Fruit fly (Drosophila melanogaster) whole organism, embryonic: ENCODE data around the gene Nthl1.
A peak's percentile ranks its signal among the peaks of the same experiment; 100 is the strongest.

Source experiments
- Aef1 ChIP-seq: fragments of 200-800 bp; sonication (Bioruptor generic); IDR thresholded peaks from 3 replicates; pipeline ENCODE4 v1.3.6; 2022; ENCODE audit warnings: missing biosample characterization, missing genetic modification characterization
- Awh ChIP-seq: fragments of 200-800 bp; sonication (Bioruptor generic); IDR thresholded peaks from 2 replicates; pipeline ENCODE4, ENCODE4 v1.3.6; 2022; ENCODE audit warnings: missing biosample characterization, missing genetic modification characterization
- Bteb2 ChIP-seq: fragments of 200-800 bp; sonication (Bioruptor generic); optimal IDR thresholded peaks from 2 replicates; lab custom pipeline; 2016; ENCODE audit warnings: missing biosample characterization, missing genetic modification characterization
- CG10209 ChIP-seq: fragments of 200-800 bp; sonication (Bioruptor generic); optimal IDR thresholded peaks from 3 replicates; lab custom pipeline; 2017; ENCODE audit warnings: missing biosample characterization, mild to moderate bottlenecking, missing genetic modification characterization, missing genetic modification reagents
- CG10431 ChIP-seq: fragments of 200-800 bp; sonication (Bioruptor generic); optimal IDR thresholded peaks from 3 replicates; lab custom pipeline; 2018; ENCODE audit warnings: missing biosample characterization, mild to moderate bottlenecking, missing genetic modification characterization
- CG10565 ChIP-seq: fragments of 200-800 bp; sonication (Bioruptor generic); optimal IDR thresholded peaks from 3 replicates; lab custom pipeline; 2016; ENCODE audit warnings: missing biosample characterization, mild to moderate bottlenecking, missing genetic modification characterization
- CG11504 ChIP-seq: fragments of 200-800 bp; sonication (Bioruptor generic); optimal IDR thresholded peaks from 3 replicates; lab custom pipeline; 2019; ENCODE audit warnings: missing biosample characterization, mild to moderate bottlenecking, missing genetic modification characterization, moderate library complexity
- CG11695 ChIP-seq: fragments of 200-800 bp; sonication (Bioruptor generic); IDR thresholded peaks from 3 replicates; pipeline ENCODE4 v1.3.6; 2022; ENCODE audit warnings: missing biosample characterization, missing genetic modification characterization
- CG14667 ChIP-seq: fragments of 200-800 bp; sonication (Bioruptor generic); IDR thresholded peaks from 2 replicates; pipeline ENCODE4 v1.3.6; 2022; ENCODE audit warnings: missing biosample characterization, missing genetic modification characterization
- CG14710 ChIP-seq: fragments of 200-800 bp; sonication (Bioruptor generic); optimal IDR thresholded peaks from 3 replicates; lab custom pipeline; 2019; ENCODE audit warnings: missing biosample characterization, mild to moderate bottlenecking, missing genetic modification characterization, moderate library complexity
- CG15514 ChIP-seq: fragments of 200-800 bp; sonication (Bioruptor generic); optimal IDR thresholded peaks from 3 replicates; lab custom pipeline; 2017; ENCODE audit warnings: missing biosample characterization, missing genetic modification characterization, mild to moderate bottlenecking, moderate library complexity, missing genetic modification reagents
- CG15601 ChIP-seq: fragments of 200-800 bp; sonication (Bioruptor generic); optimal IDR thresholded peaks from 3 replicates; lab custom pipeline; 2019; ENCODE audit warnings: missing biosample characterization, mild to moderate bottlenecking, missing genetic modification characterization, moderate library complexity
- CG17568 ChIP-seq: fragments of 200-800 bp; sonication (Bioruptor generic); optimal IDR thresholded peaks from 2 replicates; lab custom pipeline; 2018; ENCODE audit warnings: missing biosample characterization, mild to moderate bottlenecking, missing genetic modification characterization, moderate library complexity
- CG1792 ChIP-seq: fragments of 200-800 bp; sonication (Bioruptor generic); optimal IDR thresholded peaks from 2 replicates; lab custom pipeline; 2016; ENCODE audit warnings: missing biosample characterization, missing genetic modification characterization
- CG18619 ChIP-seq: fragments of 200-800 bp; sonication (Bioruptor generic); optimal IDR thresholded peaks from 3 replicates; lab custom pipeline; 2017; ENCODE audit warnings: missing biosample characterization, mild to moderate bottlenecking, missing genetic modification characterization
- CG2202 ChIP-seq: fragments of 200-800 bp; sonication (Bioruptor generic); optimal IDR thresholded peaks from 2 replicates; lab custom pipeline; 2018; ENCODE audit warnings: missing biosample characterization, mild to moderate bottlenecking, missing genetic modification characterization
- CG30020 ChIP-seq: fragments of 200-800 bp; optimal IDR thresholded peaks from 2 replicates; lab custom pipeline; 2019; ENCODE audit warnings: missing biosample characterization, mild to moderate bottlenecking, missing genetic modification characterization, moderate library complexity
- CG4360 ChIP-seq: fragments of 200-800 bp; sonication (Bioruptor generic); IDR thresholded peaks from 2 replicates; pipeline ENCODE4 v1.3.6; 2022; ENCODE audit warnings: missing biosample characterization, missing genetic modification characterization
- CG4730 ChIP-seq: fragments of 200-800 bp; sonication (Bioruptor generic); IDR thresholded peaks from 2 replicates; pipeline ENCODE4 v1.3.6; 2022; ENCODE audit warnings: missing biosample characterization, missing genetic modification characterization
- CG8089 ChIP-seq: fragments of 200-800 bp; sonication (Bioruptor generic); optimal IDR thresholded peaks from 3 replicates; lab custom pipeline; 2016; ENCODE audit warnings: missing biosample characterization, missing genetic modification characterization
- CG8290 ChIP-seq, 3 experiments: fragments of 200-800 bp; sonication (Bioruptor generic); optimal IDR thresholded peaks; 2 replicates each; lab custom pipeline; 2016 to 2019; ENCODE audit warnings: missing biosample characterization in 3 of 3, missing genetic modification characterization in 3 of 3, mild to moderate bottlenecking in 2 of 3, moderate library complexity in 1 of 3
- D ChIP-seq, 2 experiments: fragments of 200-800 bp in 1 of 2; fragments of >200 bp in 1 of 2; sonication (Bioruptor generic) in 1 of 2; optimal IDR thresholded peaks; 2 replicates in 1 of 2; 3 replicates in 1 of 2; lab custom pipeline; 2017; ENCODE audit warnings: mild to moderate bottlenecking in 1 of 2, missing biosample characterization in 1 of 2, missing genetic modification characterization in 1 of 2, missing genetic modification reagents in 1 of 2
- D19A ChIP-seq: fragments of 200-800 bp; optimal IDR thresholded peaks from 3 replicates; lab custom pipeline; 2019; ENCODE audit warnings: missing biosample characterization, mild to moderate bottlenecking, missing genetic modification characterization, moderate library complexity
- E2f2 ChIP-seq: fragments of 200-800 bp; sonication (Bioruptor generic); IDR thresholded peaks from 2 replicates; pipeline ENCODE4 v1.3.6; 2022; ENCODE audit warnings: missing biosample characterization, missing genetic modification characterization
- Hand ChIP-seq: fragments of 200-800 bp; sonication (Bioruptor generic); optimal IDR thresholded peaks from 2 replicates; lab custom pipeline; 2017; ENCODE audit warnings: mild to moderate bottlenecking, missing biosample characterization, missing genetic modification reagents, missing genetic modification characterization
- Spps ChIP-seq: fragments of 200-800 bp; sonication (Bioruptor generic); optimal IDR thresholded peaks from 2 replicates; lab custom pipeline; 2018; ENCODE audit warnings: missing biosample characterization, mild to moderate bottlenecking, missing genetic modification characterization
- Sry-β ChIP-seq: fragments of 200-800 bp; sonication (Bioruptor generic); optimal IDR thresholded peaks from 2 replicates; lab custom pipeline; 2018; ENCODE audit warnings: missing biosample characterization, mild to moderate bottlenecking, missing genetic modification characterization, moderate library complexity
- Vsx1 ChIP-seq: fragments of 200-800 bp; sonication (Bioruptor generic); optimal IDR thresholded peaks from 2 replicates; lab custom pipeline; 2017; ENCODE audit warnings: missing biosample characterization, mild to moderate bottlenecking, missing genetic modification characterization, missing genetic modification reagents
- ara ChIP-seq: fragments of 200-800 bp; sonication (Bioruptor generic); IDR thresholded peaks from 2 replicates; pipeline ENCODE4 v1.3.6; 2022; ENCODE audit warnings: missing biosample characterization, missing genetic modification characterization
- bab2 ChIP-seq: fragments of 200-800 bp; sonication (Bioruptor generic); optimal IDR thresholded peaks from 2 replicates; lab custom pipeline; 2016; ENCODE audit warnings: missing biosample characterization, missing genetic modification characterization
- crol ChIP-seq: fragments of 200-800 bp; sonication (Bioruptor generic); IDR thresholded peaks from 2 replicates; pipeline ENCODE4 v1.3.6; 2022; ENCODE audit warnings: missing biosample characterization, missing genetic modification characterization
- dati ChIP-seq: fragments of 200-800 bp; sonication (Bioruptor generic); IDR thresholded peaks from 2 replicates; pipeline ENCODE4 v1.3.6; 2022; ENCODE audit warnings: missing biosample characterization, missing genetic modification characterization
- grn ChIP-seq: fragments of 200-800 bp; sonication (Bioruptor generic); optimal IDR thresholded peaks from 3 replicates; lab custom pipeline; 2017; ENCODE audit warnings: missing biosample characterization, missing genetic modification characterization
- gro ChIP-seq: fragments of 200-800 bp; sonication (Bioruptor generic); optimal IDR thresholded peaks from 2 replicates; lab custom pipeline; 2016; ENCODE audit warnings: missing biosample characterization, missing genetic modification characterization
- insv ChIP-seq, 2 experiments: fragments of 200-800 bp; sonication (Bioruptor generic); optimal IDR thresholded peaks; 3 replicates each; lab custom pipeline; 2016 to 2018; ENCODE audit warnings: missing biosample characterization in 2 of 2, missing genetic modification characterization in 2 of 2
- lola ChIP-seq, 3 experiments: fragments of >200 bp in 2 of 3; fragments of 200-800 bp in 1 of 3; sonication (Bioruptor generic) in 1 of 3; optimal IDR thresholded peaks; 2 replicates each; lab custom pipeline; 2017 to 2019; ENCODE audit warnings: missing biosample characterization in 3 of 3, missing genetic modification characterization in 3 of 3, mild to moderate bottlenecking in 1 of 3, moderate library complexity in 1 of 3
- nau ChIP-seq: fragments of 200-800 bp; sonication (Bioruptor generic); optimal IDR thresholded peaks from 3 replicates; lab custom pipeline; 2017; ENCODE audit warnings: missing biosample characterization, mild to moderate bottlenecking, missing genetic modification characterization, missing genetic modification reagents
- nom ChIP-seq: fragments of 200-800 bp; sonication (Bioruptor generic); optimal IDR thresholded peaks from 2 replicates; lab custom pipeline; 2017; ENCODE audit warnings: missing biosample characterization, missing genetic modification characterization, mild to moderate bottlenecking, moderate library complexity, missing genetic modification reagents
- odd ChIP-seq: fragments of 200-800 bp; sonication (Bioruptor generic); optimal IDR thresholded peaks from 2 replicates; lab custom pipeline; 2017; ENCODE audit warnings: missing biosample characterization, mild to moderate bottlenecking, missing genetic modification characterization
- ranshi ChIP-seq: fragments of 200-800 bp; sonication (Bioruptor generic); IDR thresholded peaks from 2 replicates; pipeline ENCODE4 v1.3.6; 2022; ENCODE audit warnings: missing biosample characterization, missing genetic modification characterization
- row ChIP-seq: fragments of 200-800 bp; sonication (Bioruptor generic); IDR thresholded peaks from 3 replicates; pipeline ENCODE4 v1.3.6; 2022; ENCODE audit warnings: missing biosample characterization, missing genetic modification characterization
- run ChIP-seq: fragments of 200-800 bp; sonication (Bioruptor generic); optimal IDR thresholded peaks from 3 replicates; lab custom pipeline; 2018; ENCODE audit warnings: missing biosample characterization, mild to moderate bottlenecking, missing genetic modification characterization
- scrt ChIP-seq: fragments of 200-800 bp; sonication (Bioruptor generic); optimal IDR thresholded peaks from 2 replicates; lab custom pipeline; 2018; ENCODE audit warnings: missing biosample characterization, mild to moderate bottlenecking, missing genetic modification characterization, moderate library complexity
- shn ChIP-seq: fragments of 200-800 bp; sonication (Bioruptor generic); optimal IDR thresholded peaks from 3 replicates; lab custom pipeline; 2016; ENCODE audit warnings: missing biosample characterization, missing genetic modification characterization
- stc ChIP-seq: fragments of 200-800 bp; sonication (Bioruptor generic); IDR thresholded peaks from 2 replicates; pipeline ENCODE4 v1.3.6; 2022; ENCODE audit warnings: missing biosample characterization, missing genetic modification characterization
- sug ChIP-seq: fragments of 200-800 bp; optimal IDR thresholded peaks from 2 replicates; lab custom pipeline; 2019; ENCODE audit warnings: missing biosample characterization, mild to moderate bottlenecking, missing genetic modification characterization, moderate library complexity
- tap ChIP-seq: fragments of 200-800 bp; optimal IDR thresholded peaks from 3 replicates; lab custom pipeline; 2019; ENCODE audit warnings: missing biosample characterization, mild to moderate bottlenecking, missing genetic modification characterization, moderate library complexity
- wdn ChIP-seq: fragments of 200-800 bp; sonication (Bioruptor generic); IDR thresholded peaks from 2 replicates; pipeline ENCODE4 v1.3.6; 2022; ENCODE audit warnings: missing biosample characterization, missing genetic modification characterization

Nthl1 gene

DNA sequence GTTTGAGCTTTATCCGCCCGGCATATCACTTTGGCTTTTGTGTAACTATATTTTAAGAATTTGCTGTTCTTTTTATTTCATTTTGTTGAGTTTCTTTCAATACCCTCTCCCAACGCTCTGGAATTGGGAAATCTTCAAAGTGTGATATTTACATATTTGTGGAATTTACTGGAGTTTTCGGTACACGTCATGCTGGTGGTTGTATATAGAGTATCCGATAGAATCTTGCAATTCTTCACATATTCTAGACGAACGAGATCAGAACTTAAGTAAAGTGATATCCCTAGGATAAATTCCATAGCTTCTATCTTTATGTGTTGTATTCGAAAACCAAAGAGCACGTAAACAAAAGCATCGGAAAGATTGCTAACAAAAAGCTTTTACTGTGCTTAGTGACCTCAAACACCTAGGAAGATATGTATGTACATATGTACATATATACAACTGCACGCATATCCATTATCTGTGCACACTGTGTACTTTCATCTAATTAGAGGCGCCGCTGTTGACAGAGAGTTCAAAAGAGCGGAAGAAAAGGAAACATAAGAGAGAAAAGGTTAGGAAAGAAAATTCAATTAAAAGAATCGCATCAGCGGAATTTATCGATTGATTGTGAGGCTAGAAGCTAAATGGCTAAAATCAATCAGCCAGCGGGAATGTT is 30.8 kb downstream of the Nthl1 start (continued):
- TF ChIP-seq CG8089 (GFP tag; lab: Kevin White, UChicago) (peak; percentile 46), row (peak; percentile 21; the same call in 1 of the 3 replicates), CG14667 (GFP tag; lab: Robert Waterston, UW) (no peak), nau (peak; percentile 51), tap (peak; percentile 42), stc (GFP tag; lab: Robert Waterston, UW) (peak; percentile 74), CG4360 (no peak), grn (GFP tag; lab: Kevin White, UChicago) (peak; percentile 61), CG1792 (GFP tag; lab: Kevin White, UChicago) (peak; percentile 26), CG15514 (GFP tag; lab: Kevin White, UChicago) (peak; percentile 13), CG14710 (peak; percentile 40), ara (no peak), Sry-β (GFP tag; lab: Kevin White, UChicago) (peak; percentile 37), Bteb2 (GFP tag; lab: Kevin White, UChicago) (no peak), Spps (peak; percentile 42), CG15601 (tag; lab: Kevin White, UChicago) (peak; percentile 87), CG17568 (GFP tag; lab: Kevin White, UChicago) (peak; percentile 78), CG30020 (no peak), nom (GFP tag; lab: Kevin White, UChicago) (no peak), gro (GFP tag; lab: Kevin White, UChicago) (peak; percentile 11), shn (no peak), CG10431 (peak; percentile 80), sug (tag; lab: Kevin White, UChicago) (peak; percentile 5), CG10209 (peak; percentile 27), CG11504 (tag; lab: Kevin White, UChicago) (peak; percentile 10), CG2202 (peak; percentile 55), CG4730 (no peak), Aef1 (no peak), scrt (GFP tag; lab: Kevin White, UChicago) (peak; percentile 44), CG10565 (GFP tag; lab: Kevin White, UChicago) (no peak), E2f2 (GFP tag; lab: Robert Waterston, UW) (0 out of 2 replicates have a peak, but pooled peaks have one; percentile 33), bab2 (GFP tag; lab: Kevin White, UChicago) (peak; percentile 9), wdn (GFP tag; lab: Robert Waterston, UW) (no peak), crol (GFP tag; lab: Robert Waterston, UW) (no peak), D (optimal IDR thresholded peaks at IDR 0.05; lab: Kevin White, UChicago) (no peak), D (GFP tag; optimal IDR thresholded peaks at IDR 0.05; lab: Kevin White, UChicago) (peak; percentile 54), CG18619 (peak; percentile 42), Awh (peak; percentile 76), ranshi (GFP tag; lab: Robert Waterston, UW) (peak; percentile 36; the same call in 1 of the 2 replicates), dati (no peak), insv (GFP tag; optimal IDR thresholded peaks at IDR 0.05; lab: Kevin White, UChicago) (peak in 1 of 2 experiments; percentile 41), Vsx1 (peak; percentile 76), CG8290 (GFP tag; optimal IDR thresholded peaks at IDR 0.05; lab: Kevin White, UChicago) (no peak), CG8290 (tag; optimal IDR thresholded peaks at IDR 0.05; lab: Kevin White, UChicago) (peak; percentile 25 to 32), run (tag; lab: Kevin White, UChicago) (peak; percentile 46), D19A (peak; percentile 57), odd (GFP tag; lab: Kevin White, UChicago) (peak; percentile 53), Hand (GFP tag; lab: Kevin White, UChicago) (no peak), lola (GFP tag; optimal IDR thresholded peaks at IDR 0.05; lab: Kevin White, UChicago) (peak in 1 of 3 experiments; percentile 10), CG11695 (GFP tag; lab: Robert Waterston, UW) (0 out of 3 replicates have a peak, but pooled peaks have one; percentile 29)
